Worm (Caenorhabditis elegans): ENCODE measurements around the gene str-247.

DNA sequence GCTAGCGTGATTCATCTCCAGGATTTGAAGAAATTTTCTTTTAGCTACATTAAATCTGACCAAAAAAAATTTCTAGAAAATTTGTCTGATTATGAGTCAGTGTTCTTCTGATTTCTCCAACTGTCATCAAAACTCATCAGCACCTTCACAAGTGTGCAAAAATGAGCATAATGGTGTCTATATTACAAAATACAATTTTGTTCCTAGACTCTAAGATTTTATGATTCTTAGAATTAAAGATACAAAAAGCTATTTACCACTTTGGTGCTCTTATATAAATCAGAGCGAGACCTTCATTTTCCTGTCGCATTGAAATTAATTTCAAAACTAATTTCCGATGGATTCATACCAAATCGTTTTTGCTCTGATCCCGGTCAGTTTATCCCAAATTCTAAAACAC lies 41.4 kb upstream of the str-247 start, which contains the start of gene srx-68:
- TF ChIP-seq aly-2 (tag; optimal IDR thresholded peaks at IDR 0.05) (no peak), ceh-16 (tag; optimal IDR thresholded peaks at IDR 0.05) (no peak), nhr-11 (tag; optimal IDR thresholded peaks at IDR 0.05) (no peak), ztf-11 (tag; optimal IDR thresholded peaks at IDR 0.05) (no peak), ceh-82 (tag; optimal IDR thresholded peaks at IDR 0.05) (no peak), skn-1 (tag; optimal IDR thresholded peaks at IDR 0.05) (no peak)

Measured in whole organism, L2 larva.